Worm (Caenorhabditis elegans) whole organism, L4 larva: ENCODE data around the gene tig-3.

Source experiments
- F10B5.3 ChIP-seq: sonication (generic microtip); optimal IDR thresholded peaks from 2 replicates; lab custom pipeline; 2016; ENCODE audit warnings: mild to moderate bottlenecking, missing genetic modification characterization, missing compliant biosample characterization
- F26F4.8 ChIP-seq: fragments of 200-800 bp; sonication (Bioruptor generic); conservative IDR thresholded peaks from 2 replicates; pipeline ENCODE4 v1.3.6; 2022; ENCODE audit warnings: missing genetic modification characterization, missing compliant biosample characterization
- F49E8.2 ChIP-seq: sonication (generic microtip); optimal IDR thresholded peaks from 2 replicates; lab custom pipeline; 2016; ENCODE audit warnings: missing compliant biosample characterization, mild to moderate bottlenecking, missing genetic modification characterization, borderline replicate concordance
- R02D3.7 ChIP-seq: fragments of 150-350 bp; sonication (generic microtip); optimal IDR thresholded peaks from 3 replicates; lab custom pipeline; 2014; ENCODE audit warnings: missing biosample characterization, missing genetic modification characterization
- T26A8.4 ChIP-seq: fragments of 200-800 bp; sonication (Bioruptor generic); IDR thresholded peaks from 2 replicates; pipeline ENCODE4 v1.3.6; 2022; ENCODE audit warnings: missing genetic modification characterization, missing compliant biosample characterization
- Y5F2A.4 ChIP-seq: fragments of 200-800 bp; sonication (Bioruptor generic); optimal IDR thresholded peaks from 2 replicates; lab custom pipeline; 2018; ENCODE audit warnings: mild to moderate bottlenecking, missing genetic modification characterization, missing compliant biosample characterization
- aha-1 ChIP-seq: fragments of 150-350 bp; peaks from one replicate; lab custom pipeline; 2014; ENCODE audit warnings: missing biosample characterization, missing genetic modification characterization
- ama-1 ChIP-seq: fragments of 150-350 bp; optimal IDR thresholded peaks from 2 replicates; lab custom pipeline; 2014; ENCODE audit warnings: inconsistent platforms, mixed read lengths
- ceh-20 ChIP-seq: fragments of 200-800 bp; sonication (Bioruptor generic); IDR thresholded peaks from 2 replicates; pipeline ENCODE4 v1.3.6; 2022; ENCODE audit warnings: missing genetic modification reagents, missing genetic modification characterization, missing compliant biosample characterization
- ceh-28 ChIP-seq: fragments of 150-350 bp; optimal IDR thresholded peaks from 2 replicates; lab custom pipeline; 2014; ENCODE audit warnings: missing biosample characterization, missing genetic modification reagents, missing genetic modification characterization
- ceh-32 ChIP-seq: sonication (generic microtip); optimal IDR thresholded peaks from 2 replicates; lab custom pipeline; 2016; ENCODE audit warnings: mild to moderate bottlenecking, missing genetic modification characterization, missing compliant biosample characterization; ENCODE audit not compliant: poor library complexity
- ceh-44 ChIP-seq: fragments of 200-800 bp; sonication (Bioruptor generic); IDR thresholded peaks from 2 replicates; pipeline ENCODE4 v1.3.6; 2022; ENCODE audit warnings: missing genetic modification reagents, missing genetic modification characterization, missing compliant biosample characterization
- ceh-82 ChIP-seq: sonication (generic microtip); optimal IDR thresholded peaks from 2 replicates; lab custom pipeline; 2017; ENCODE audit warnings: missing biosample characterization, missing genetic modification characterization
- ctbp-1 ChIP-seq: fragments of 200-800 bp; sonication (Bioruptor generic); IDR thresholded peaks from 2 replicates; pipeline ENCODE4 v1.3.6; 2022; ENCODE audit warnings: missing genetic modification reagents, missing genetic modification characterization, missing compliant biosample characterization
- daf-12 ChIP-seq: fragments of 150-350 bp; optimal IDR thresholded peaks from 2 replicates; lab custom pipeline; 2014; ENCODE audit warnings: missing biosample characterization, missing genetic modification reagents, missing genetic modification characterization
- dmd-9 ChIP-seq: fragments of 200-800 bp; sonication (Bioruptor generic); IDR thresholded peaks from 2 replicates; pipeline ENCODE4 v1.3.6; 2022; ENCODE audit warnings: missing genetic modification reagents, missing genetic modification characterization, missing compliant biosample characterization
- duxl-1 ChIP-seq: sonication (generic microtip); optimal IDR thresholded peaks from 2 replicates; lab custom pipeline; 2016; ENCODE audit warnings: mild to moderate bottlenecking, missing genetic modification characterization, moderate library complexity, missing compliant biosample characterization; ENCODE audit not compliant: poor library complexity
- egl-27 ChIP-seq: sonication (generic microtip); optimal IDR thresholded peaks from 3 replicates; lab custom pipeline; 2017; ENCODE audit warnings: missing biosample characterization, missing genetic modification reagents, missing genetic modification characterization
- egl-43 ChIP-seq: fragments of 200-800 bp; sonication (Bioruptor generic); IDR thresholded peaks from 2 replicates; pipeline ENCODE4 v1.3.6; 2022; ENCODE audit warnings: missing genetic modification reagents, missing genetic modification characterization, missing compliant biosample characterization
- hif-1 ChIP-seq, 2 experiments: sonication (generic microtip); optimal IDR thresholded peaks; 2 replicates each; lab custom pipeline; 2016 to 2017; ENCODE audit warnings: missing compliant biosample characterization in 2 of 2, missing genetic modification characterization in 2 of 2, missing genetic modification reagents in 2 of 2, missing genotype in 2 of 2, mild to moderate bottlenecking in 1 of 2
- hlh-11 ChIP-seq: fragments of 200-800 bp; sonication (Bioruptor generic); optimal IDR thresholded peaks from 2 replicates; lab custom pipeline; 2018; ENCODE audit warnings: mild to moderate bottlenecking, missing genetic modification characterization, missing compliant biosample characterization
- lim-7 ChIP-seq: fragments of 200-800 bp; sonication (Bioruptor generic); IDR thresholded peaks from 2 replicates; pipeline ENCODE4 v1.3.6; 2022; ENCODE audit warnings: missing genetic modification characterization, missing compliant biosample characterization
- lin-1 ChIP-seq: fragments of 200-800 bp; sonication (Bioruptor generic); IDR thresholded peaks from 2 replicates; pipeline ENCODE4 v1.3.6; 2022; ENCODE audit warnings: missing genetic modification reagents, missing genetic modification characterization, missing compliant biosample characterization
- lin-29 ChIP-seq: fragments of 200-800 bp; sonication (Bioruptor generic); IDR thresholded peaks from 2 replicates; pipeline ENCODE4 v1.3.6; 2022; ENCODE audit warnings: missing genetic modification reagents, missing genetic modification characterization, missing compliant biosample characterization
- lin-38 ChIP-seq: fragments of 200-800 bp; sonication (Bioruptor generic); IDR thresholded peaks from 2 replicates; pipeline ENCODE4 v1.3.6; 2022; ENCODE audit warnings: missing genetic modification reagents, missing genetic modification characterization, missing compliant biosample characterization
- lin-39 ChIP-seq: fragments of 150-350 bp; optimal IDR thresholded peaks from 2 replicates; lab custom pipeline; 2014; ENCODE audit warnings: missing biosample characterization, missing genetic modification reagents, missing genetic modification characterization
- lir-3 ChIP-seq: sonication (generic microtip); optimal IDR thresholded peaks from 2 replicates; lab custom pipeline; 2016; ENCODE audit warnings: mild to moderate bottlenecking, missing genetic modification characterization, missing compliant biosample characterization
- madf-9 ChIP-seq: fragments of 200-800 bp; sonication (Bioruptor generic); conservative IDR thresholded peaks from 2 replicates; pipeline ENCODE4 v1.3.6; 2022; ENCODE audit warnings: missing genetic modification reagents, missing genetic modification characterization, missing compliant biosample characterization
- mdl-1 ChIP-seq, 2 experiments: fragments of 150-350 bp in 1 of 2; sonication (generic microtip) in 1 of 2; optimal IDR thresholded peaks; 2 replicates each; lab custom pipeline; 2014 to 2017; ENCODE audit warnings: missing biosample characterization in 2 of 2, missing genetic modification characterization in 2 of 2
- mdt-29 ChIP-seq: fragments of 200-800 bp; sonication (Bioruptor generic); IDR thresholded peaks from 2 replicates; pipeline ENCODE4 v1.3.6; 2022; ENCODE audit warnings: missing genetic modification reagents, missing genetic modification characterization, missing compliant biosample characterization
- mes-2 ChIP-seq: sonication (generic microtip); optimal IDR thresholded peaks from 2 replicates; lab custom pipeline; 2016; ENCODE audit warnings: missing genotype, mild to moderate bottlenecking, missing genetic modification characterization, missing compliant biosample characterization; ENCODE audit not compliant: poor library complexity, severe bottlenecking
- mxl-2 ChIP-seq: fragments of 200-800 bp; sonication (Bioruptor generic); conservative IDR thresholded peaks from 2 replicates; pipeline ENCODE4 v1.3.6; 2022; ENCODE audit warnings: missing genetic modification reagents, missing genetic modification characterization, missing compliant biosample characterization
- mxl-3 ChIP-seq: fragments of 200-800 bp; sonication (Bioruptor generic); optimal IDR thresholded peaks from 2 replicates; lab custom pipeline; 2018; ENCODE audit warnings: mild to moderate bottlenecking, missing genetic modification characterization, missing compliant biosample characterization
- nhr-10 ChIP-seq: fragments of 150-350 bp; optimal IDR thresholded peaks from 2 replicates; lab custom pipeline; 2014; ENCODE audit warnings: missing biosample characterization, missing genetic modification characterization
- nhr-11 ChIP-seq: fragments of 150-350 bp; optimal IDR thresholded peaks from 2 replicates; lab custom pipeline; 2014; ENCODE audit warnings: missing biosample characterization, missing genetic modification characterization
- nhr-25 ChIP-seq: sonication (generic microtip); optimal IDR thresholded peaks from 2 replicates; lab custom pipeline; 2017; ENCODE audit warnings: missing genetic modification characterization, mild to moderate bottlenecking, missing compliant biosample characterization, antibody characterized with exemption, moderate library complexity, borderline replicate concordance; ENCODE audit not compliant: insufficient read depth
- nhr-42 ChIP-seq: fragments of 200-800 bp; sonication (Bioruptor generic); IDR thresholded peaks from 2 replicates; pipeline ENCODE4 v1.3.6; 2022; ENCODE audit warnings: missing genetic modification characterization, missing compliant biosample characterization
- pha-4 ChIP-seq, 2 experiments: fragments of 150-350 bp in 1 of 2; fragments of 200-800 bp in 1 of 2; sonication (Bioruptor generic) in 1 of 2; IDR thresholded peaks in 1 of 2; optimal IDR thresholded peaks in 1 of 2; 2 replicates each; pipeline versions ENCODE4 v1.3.6 to Lab custom; 2014 to 2022; ENCODE audit warnings: missing genetic modification characterization in 2 of 2, missing genetic modification reagents in 2 of 2, missing biosample characterization in 1 of 2, missing compliant biosample characterization in 1 of 2
- rbr-2 ChIP-seq: sonication (generic microtip); optimal IDR thresholded peaks from 2 replicates; lab custom pipeline; 2016; ENCODE audit warnings: missing genotype, missing genetic modification characterization, missing compliant biosample characterization
- saeg-2 ChIP-seq: fragments of 200-800 bp; sonication (Bioruptor generic); IDR thresholded peaks from 2 replicates; pipeline ENCODE4 v1.3.6; 2022; ENCODE audit warnings: missing genetic modification reagents, missing genetic modification characterization, missing compliant biosample characterization
- snpc-1.2 ChIP-seq: fragments of 200-800 bp; sonication (Bioruptor generic); IDR thresholded peaks from 2 replicates; pipeline ENCODE4 v1.3.6; 2022; ENCODE audit warnings: missing genetic modification reagents, missing genetic modification characterization, missing compliant biosample characterization
- snpc-4 ChIP-seq: fragments of 150-350 bp; optimal IDR thresholded peaks from 2 replicates; lab custom pipeline; 2014; ENCODE audit warnings: missing biosample characterization, missing genetic modification characterization
- tag-97 ChIP-seq: fragments of 200-800 bp; sonication (Bioruptor generic); IDR thresholded peaks from 2 replicates; pipeline ENCODE4 v1.3.6; 2022; ENCODE audit warnings: missing genetic modification characterization, missing compliant biosample characterization
- tra-1 ChIP-seq: fragments of 200-800 bp; sonication (Bioruptor generic); IDR thresholded peaks from 2 replicates; pipeline ENCODE4 v1.3.6; 2022; ENCODE audit warnings: missing genetic modification reagents, missing genetic modification characterization, missing compliant biosample characterization
- vab-7 ChIP-seq: fragments of 200-800 bp; sonication (Bioruptor generic); IDR thresholded peaks from 2 replicates; pipeline ENCODE4 v1.3.6; 2022; ENCODE audit warnings: missing genetic modification reagents, missing genetic modification characterization, missing compliant biosample characterization
- zag-1 ChIP-seq: fragments of 150-350 bp; optimal IDR thresholded peaks from 2 replicates; lab custom pipeline; 2014; ENCODE audit warnings: missing biosample characterization, missing genetic modification characterization
- zfp-3 ChIP-seq: fragments of 200-800 bp; sonication (Bioruptor generic); conservative IDR thresholded peaks from 2 replicates; pipeline ENCODE4 v1.3.6; 2022; ENCODE audit warnings: missing genetic modification reagents, missing genetic modification characterization, missing compliant biosample characterization
- zip-11 ChIP-seq: fragments of 200-800 bp; sonication (Bioruptor generic); IDR thresholded peaks from 2 replicates; pipeline ENCODE4 v1.3.6; 2022; ENCODE audit warnings: missing genetic modification characterization, missing compliant biosample characterization
- ztf-11 ChIP-seq: fragments of 150-350 bp; optimal IDR thresholded peaks from 2 replicates; lab custom pipeline; 2014; ENCODE audit warnings: missing biosample characterization, missing genetic modification characterization

The tig-3 gene

ce11 chrII:15263054-15263755, 11.6 kb upstream of the tig-3 start (continued):
- TF ChIP-seq ceh-28 (peak; percentile 19), pha-4 (GFP tag; IDR thresholded peaks at IDR 0.05; lab: Robert Waterston, UW) (no peak; the same call in 1 of the 2 replicates), pha-4 (tag; optimal IDR thresholded peaks at IDR 0.05; lab: Kevin White, UChicago) (no peak), lin-39 (tag; lab: Kevin White, UChicago) (no peak), mdl-1 (tag; optimal IDR thresholded peaks at IDR 0.05; lab: Kevin White, UChicago) (peak; percentile 65 to 86), zip-11 (no peak), mxl-2 (GFP tag; lab: Robert Waterston, UW) (no peak), ztf-11 (no peak), daf-12 (tag; lab: Kevin White, UChicago) (no peak), F10B5.3 (tag; lab: Kevin White, UChicago) (no peak), ceh-32 (tag; lab: Kevin White, UChicago) (no peak), F49E8.2 (tag; lab: Kevin White, UChicago) (no peak), lim-7 (GFP tag; lab: Robert Waterston, UW) (no peak), egl-27 (tag; lab: Kevin White, UChicago) (no peak), mxl-3 (GFP tag; lab: Kevin White, UChicago) (peak; percentile 89), ama-1 (lab: Kevin White, UChicago) (no peak), mdt-29 (GFP tag; lab: Robert Waterston, UW) (no peak), lin-29 (no peak), F26F4.8 (GFP tag; lab: Robert Waterston, UW) (no peak), lin-1 (GFP tag; lab: Robert Waterston, UW) (no peak; the same call in 1 of the 2 replicates), ctbp-1 (GFP tag; lab: Robert Waterston, UW) (no peak), lir-3 (tag; lab: Kevin White, UChicago) (no peak), snpc-4 (tag; lab: Kevin White, UChicago) (no peak), zag-1 (tag; lab: Kevin White, UChicago) (no peak), egl-43 (GFP tag; lab: Robert Waterston, UW) (peak; percentile 73), duxl-1 (peak; percentile 53), zfp-3 (GFP tag; lab: Robert Waterston, UW) (0 out of 2 replicates have a peak, but pooled peaks have one; percentile 17), vab-7 (no peak), saeg-2 (GFP tag; lab: Robert Waterston, UW) (no peak), nhr-11 (no peak), nhr-42 (GFP tag; lab: Robert Waterston, UW) (peak; percentile 84), T26A8.4 (peak; percentile 59; the same call in 1 of the 2 replicates), dmd-9 (GFP tag; lab: Robert Waterston, UW) (no peak), snpc-1.2 (GFP tag; lab: Robert Waterston, UW) (no peak), mes-2 (tag; lab: Kevin White, UChicago) (peak; percentile 54), Y5F2A.4 (GFP tag; lab: Kevin White, UChicago) (no peak), madf-9 (peak; percentile 97), hif-1 (tag; optimal IDR thresholded peaks at IDR 0.05; lab: Kevin White, UChicago) (peak in 1 of 2 experiments; percentile 51), rbr-2 (tag; lab: Kevin White, UChicago) (peak; percentile 53), tag-97 (no peak), ceh-44 (no peak), lin-38 (peak; percentile 54; the same call in 1 of the 2 replicates), ceh-82 (tag; lab: Kevin White, UChicago) (no peak), aha-1 (tag; lab: Kevin White, UChicago) (peak; percentile 98), ceh-20 (GFP tag; lab: Robert Waterston, UW) (no peak), R02D3.7 (tag; lab: Kevin White, UChicago) (no peak), tra-1 (GFP tag; lab: Robert Waterston, UW) (no peak), nhr-25 (tag; lab: Kevin White, UChicago) (peak; percentile 81), hlh-11 (tag; lab: Kevin White, UChicago) (peak; percentile 96), nhr-10 (tag; lab: Kevin White, UChicago) (no peak)
